Fruit fly (Drosophila melanogaster) whole organism, embryonic: ENCODE results near the gene Tcs6.

Source experiments
- Bdp1 ChIP-seq: fragments of 200-800 bp; sonication (Bioruptor generic); optimal IDR thresholded peaks from 3 replicates; lab custom pipeline; 2016; ENCODE audit warnings: missing biosample characterization, missing genetic modification characterization
- Blimp-1 ChIP-seq: fragments of 200-800 bp; sonication (Bioruptor generic); optimal IDR thresholded peaks from 3 replicates; lab custom pipeline; 2018; ENCODE audit warnings: missing biosample characterization, missing genetic modification characterization, mild to moderate bottlenecking, moderate library complexity, missing genetic modification reagents
- CG10462 ChIP-seq: fragments of 200-800 bp; sonication (Bioruptor generic); optimal IDR thresholded peaks from 2 replicates; lab custom pipeline; 2016; ENCODE audit warnings: missing biosample characterization, missing genetic modification characterization
- CG11398 ChIP-seq: fragments of 200-800 bp; sonication (Bioruptor generic); optimal IDR thresholded peaks from 2 replicates; lab custom pipeline; 2016; ENCODE audit warnings: missing biosample characterization, missing genetic modification characterization
- CG12104 ChIP-seq: fragments of 200-800 bp; sonication (Bioruptor generic); optimal IDR thresholded peaks from 3 replicates; lab custom pipeline; 2016; ENCODE audit warnings: missing biosample characterization, missing genetic modification characterization
- CG12391 ChIP-seq: fragments of 200-800 bp; sonication (Bioruptor generic); optimal IDR thresholded peaks from 3 replicates; lab custom pipeline; 2018; ENCODE audit warnings: missing biosample characterization, mild to moderate bottlenecking, missing genetic modification characterization, moderate library complexity
- CG12942 ChIP-seq: fragments of 200-800 bp; sonication (Bioruptor generic); optimal IDR thresholded peaks from 3 replicates; lab custom pipeline; 2016; ENCODE audit warnings: missing biosample characterization, missing genetic modification characterization
- CG13287 ChIP-seq: fragments of 200-800 bp; sonication (Bioruptor generic); IDR thresholded peaks from 2 replicates; pipeline ENCODE4 v1.3.6; 2022; ENCODE audit warnings: missing biosample characterization, missing genetic modification characterization; ENCODE audit not compliant: partially characterized antibody
- CG14965 ChIP-seq: fragments of 200-800 bp; sonication (Bioruptor generic); optimal IDR thresholded peaks from 2 replicates; lab custom pipeline; 2016; ENCODE audit warnings: missing biosample characterization, missing genetic modification characterization, borderline replicate concordance
- CG15011 ChIP-seq: fragments of 200-800 bp; sonication (Bioruptor generic); optimal IDR thresholded peaks from 3 replicates; lab custom pipeline; 2018; ENCODE audit warnings: missing biosample characterization, mild to moderate bottlenecking, missing genetic modification characterization
- CG15269 ChIP-seq: fragments of 200-800 bp; sonication (Bioruptor generic); optimal IDR thresholded peaks from 2 replicates; lab custom pipeline; 2018; ENCODE audit warnings: missing biosample characterization, mild to moderate bottlenecking, missing genetic modification characterization, moderate library complexity
- CG1529 ChIP-seq: fragments of 200-800 bp; sonication (Bioruptor generic); optimal IDR thresholded peaks from 3 replicates; lab custom pipeline; 2018; ENCODE audit warnings: missing biosample characterization, missing genetic modification characterization
- CG1647 ChIP-seq: fragments of 200-800 bp; sonication (Bioruptor generic); optimal IDR thresholded peaks from 3 replicates; lab custom pipeline; 2016; ENCODE audit warnings: missing biosample characterization, missing genetic modification characterization
- CG16813 ChIP-seq: fragments of 200-800 bp; sonication (Bioruptor generic); IDR thresholded peaks from 3 replicates; pipeline ENCODE4 v1.3.6; 2022; ENCODE audit warnings: missing biosample characterization, missing genetic modification characterization; ENCODE audit not compliant: partially characterized antibody
- CG18619 ChIP-seq: fragments of 200-800 bp; sonication (Bioruptor generic); optimal IDR thresholded peaks from 3 replicates; lab custom pipeline; 2017; ENCODE audit warnings: missing biosample characterization, mild to moderate bottlenecking, missing genetic modification characterization
- CG32772 ChIP-seq: fragments of 200-800 bp; sonication (Bioruptor generic); IDR thresholded peaks from 2 replicates; pipeline ENCODE4 v1.3.6; 2022; ENCODE audit warnings: missing biosample characterization, missing genetic modification characterization
- CG6272 ChIP-seq: fragments of 200-800 bp; sonication (Bioruptor generic); IDR thresholded peaks from 2 replicates; pipeline ENCODE4 v1.3.6; 2022; ENCODE audit warnings: missing biosample characterization, missing genetic modification characterization
- CG6654 ChIP-seq: fragments of 200-800 bp; sonication (Bioruptor generic); optimal IDR thresholded peaks from 2 replicates; lab custom pipeline; 2017; ENCODE audit warnings: missing biosample characterization, mild to moderate bottlenecking, missing genetic modification characterization
- CG7786 ChIP-seq: fragments of 200-800 bp; sonication (Bioruptor generic); optimal IDR thresholded peaks from 2 replicates; lab custom pipeline; 2016; ENCODE audit warnings: missing biosample characterization, missing genetic modification characterization
- CG7839 ChIP-seq: fragments of 200-800 bp; sonication (Bioruptor generic); optimal IDR thresholded peaks from 3 replicates; lab custom pipeline; 2018; ENCODE audit warnings: missing biosample characterization, mild to moderate bottlenecking, missing genetic modification characterization, moderate library complexity
- Dbx ChIP-seq: fragments of 200-800 bp; sonication (Bioruptor generic); IDR thresholded peaks from 3 replicates; pipeline ENCODE4 v1.3.6; 2022; ENCODE audit warnings: missing biosample characterization, missing genetic modification characterization
- Dip2 ChIP-seq: fragments of 200-800 bp; sonication (Bioruptor generic); IDR thresholded peaks from 2 replicates; pipeline ENCODE4 v1.3.6; 2022; ENCODE audit warnings: missing biosample characterization, missing genetic modification characterization
- Doc2 ChIP-seq: fragments of 200-800 bp; sonication (Bioruptor generic); IDR thresholded peaks from 2 replicates; pipeline ENCODE4 v1.3.6; 2022; ENCODE audit warnings: missing biosample characterization, missing genetic modification characterization
- Fer2 ChIP-seq: fragments of 200-800 bp; sonication (Bioruptor generic); optimal IDR thresholded peaks from 2 replicates; lab custom pipeline; 2018; ENCODE audit warnings: missing biosample characterization, mild to moderate bottlenecking, missing genetic modification characterization, moderate library complexity
- HHEX ChIP-seq: fragments of 200-800 bp; sonication (Bioruptor generic); optimal IDR thresholded peaks from 3 replicates; lab custom pipeline; 2017; ENCODE audit warnings: missing biosample characterization, mild to moderate bottlenecking, missing genetic modification characterization, missing genetic modification reagents
- HLH3B ChIP-seq: fragments of 200-800 bp; sonication (Bioruptor generic); IDR thresholded peaks from 2 replicates; pipeline ENCODE4 v1.3.6; 2022; ENCODE audit warnings: missing biosample characterization, missing genetic modification characterization
- NC2α ChIP-seq: fragments of 200-800 bp; sonication (Bioruptor generic); optimal IDR thresholded peaks from 2 replicates; lab custom pipeline; 2016; ENCODE audit warnings: missing biosample characterization, missing genetic modification characterization
- NK7.1 ChIP-seq: fragments of 200-800 bp; sonication (Bioruptor generic); optimal IDR thresholded peaks from 3 replicates; lab custom pipeline; 2016; ENCODE audit warnings: missing biosample characterization, missing genetic modification characterization
- Oli ChIP-seq: fragments of 200-800 bp; sonication (Bioruptor generic); optimal IDR thresholded peaks from 2 replicates; lab custom pipeline; 2018; ENCODE audit warnings: missing biosample characterization, mild to moderate bottlenecking, missing genetic modification characterization, moderate library complexity
- PHDP ChIP-seq: fragments of 200-800 bp; sonication (Bioruptor generic); optimal IDR thresholded peaks from 3 replicates; lab custom pipeline; 2018; ENCODE audit warnings: missing biosample characterization, mild to moderate bottlenecking, missing genetic modification characterization, moderate library complexity
- ab ChIP-seq: fragments of 200-800 bp; sonication (Bioruptor generic); optimal IDR thresholded peaks from 2 replicates; lab custom pipeline; 2016; ENCODE audit warnings: missing biosample characterization, missing genetic modification characterization
- az2 ChIP-seq: fragments of 200-800 bp; sonication (Bioruptor generic); optimal IDR thresholded peaks from 3 replicates; lab custom pipeline; 2016; ENCODE audit warnings: missing biosample characterization, missing genetic modification characterization
- bsh ChIP-seq, 2 experiments: fragments of 200-800 bp; sonication (Bioruptor generic); optimal IDR thresholded peaks; 2 replicates each; lab custom pipeline; 2017 to 2018; ENCODE audit warnings: mild to moderate bottlenecking in 2 of 2, missing biosample characterization in 2 of 2, missing genetic modification characterization in 2 of 2, moderate library complexity in 1 of 2
- chinmo ChIP-seq: fragments of 200-800 bp; sonication (Bioruptor generic); IDR thresholded peaks from 4 replicates; pipeline ENCODE4 v1.3.6; 2022; ENCODE audit warnings: missing biosample characterization, missing genetic modification characterization; ENCODE audit not compliant: partially characterized antibody
- crol ChIP-seq: fragments of 200-800 bp; sonication (Bioruptor generic); IDR thresholded peaks from 2 replicates; pipeline ENCODE4 v1.3.6; 2022; ENCODE audit warnings: missing biosample characterization, missing genetic modification characterization
- dati ChIP-seq: fragments of 200-800 bp; sonication (Bioruptor generic); IDR thresholded peaks from 2 replicates; pipeline ENCODE4 v1.3.6; 2022; ENCODE audit warnings: missing biosample characterization, missing genetic modification characterization
- dpn ChIP-seq, 2 experiments: fragments of 200-800 bp; sonication (Bioruptor generic); optimal IDR thresholded peaks; 3 replicates each; lab custom pipeline; 2016; ENCODE audit warnings: missing biosample characterization in 2 of 2, missing genetic modification characterization in 2 of 2
- gce ChIP-seq: fragments of 200-800 bp; sonication (Bioruptor generic); IDR thresholded peaks from 3 replicates; pipeline ENCODE4 v1.3.6; 2022; ENCODE audit warnings: missing biosample characterization, missing genetic modification characterization
- gem ChIP-seq: fragments of 200-800 bp; sonication (Bioruptor generic); optimal IDR thresholded peaks from 2 replicates; lab custom pipeline; 2019; ENCODE audit warnings: missing biosample characterization, mild to moderate bottlenecking, missing genetic modification characterization, moderate library complexity
- lab ChIP-seq: fragments of 200-800 bp; sonication (Bioruptor generic); optimal IDR thresholded peaks from 3 replicates; lab custom pipeline; 2017; ENCODE audit warnings: missing biosample characterization, missing genetic modification characterization, mild to moderate bottlenecking, moderate library complexity, missing genetic modification reagents
- pb ChIP-seq: fragments of 200-800 bp; sonication (Bioruptor generic); optimal IDR thresholded peaks from 3 replicates; lab custom pipeline; 2016; ENCODE audit warnings: missing biosample characterization, missing genetic modification characterization
- pfk ChIP-seq: fragments of 200-800 bp; sonication (Bioruptor generic); optimal IDR thresholded peaks from 2 replicates; lab custom pipeline; 2018; ENCODE audit warnings: missing biosample characterization, mild to moderate bottlenecking, missing genetic modification characterization, moderate library complexity
- ranshi ChIP-seq: fragments of 200-800 bp; sonication (Bioruptor generic); IDR thresholded peaks from 2 replicates; pipeline ENCODE4 v1.3.6; 2022; ENCODE audit warnings: missing biosample characterization, missing genetic modification characterization
- sens-2 ChIP-seq: fragments of 200-800 bp; sonication (Bioruptor generic); IDR thresholded peaks from 2 replicates; pipeline ENCODE4 v1.3.6; 2022; ENCODE audit warnings: missing biosample characterization, missing genetic modification characterization
- shn ChIP-seq: fragments of 200-800 bp; sonication (Bioruptor generic); optimal IDR thresholded peaks from 3 replicates; lab custom pipeline; 2016; ENCODE audit warnings: missing biosample characterization, missing genetic modification characterization
- sima ChIP-seq: fragments of 200-800 bp; sonication (Bioruptor generic); optimal IDR thresholded peaks from 2 replicates; lab custom pipeline; 2016; ENCODE audit warnings: missing biosample characterization, missing genetic modification characterization
- tgo ChIP-seq: fragments of 200-800 bp; sonication (Bioruptor generic); IDR thresholded peaks from 3 replicates; pipeline ENCODE4 v1.3.6; 2022; ENCODE audit warnings: missing biosample characterization, missing genetic modification characterization
- tna ChIP-seq: fragments of 200-800 bp; sonication (Bioruptor generic); IDR thresholded peaks from 2 replicates; pipeline ENCODE4 v1.3.6; 2022; ENCODE audit warnings: missing biosample characterization, missing genetic modification characterization; ENCODE audit not compliant: partially characterized antibody
- wor ChIP-seq: fragments of 200-800 bp; sonication (Bioruptor generic); IDR thresholded peaks from 2 replicates; pipeline ENCODE4 v1.3.6; 2022; ENCODE audit warnings: missing biosample characterization, missing genetic modification characterization
- zen ChIP-seq: fragments of 200-800 bp; sonication (Bioruptor generic); optimal IDR thresholded peaks from 3 replicates; lab custom pipeline; 2018; ENCODE audit warnings: missing biosample characterization, mild to moderate bottlenecking, missing genetic modification characterization, moderate library complexity

The Tcs6 gene

DNA sequence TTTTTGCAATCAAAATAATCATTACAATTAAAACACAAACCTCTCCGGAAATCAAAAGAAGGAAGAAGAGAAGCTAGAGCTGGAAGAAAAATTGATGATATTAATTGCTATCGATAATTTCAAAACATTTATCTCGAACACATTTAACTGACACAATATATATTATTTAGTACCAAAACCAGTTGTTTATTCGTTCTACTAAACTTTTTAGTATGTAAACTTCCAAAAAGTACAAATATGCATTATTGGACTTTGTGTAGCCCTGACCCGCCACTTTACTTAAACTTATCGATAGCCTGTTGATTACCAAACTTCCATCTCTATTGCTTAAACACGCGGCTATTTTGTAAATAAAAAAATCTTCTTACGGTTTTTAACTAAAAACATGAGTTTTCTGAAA is 1.2 kb upstream of the Tcs6 start, which contains the start of the genes RpL34a and Trmt61 (continued):
- TF ChIP-seq tgo (peak; percentile 64; the same call in 2 of the 3 replicates), zen (tag; lab: Kevin White, UChicago) (peak; percentile 85), Oli (tag; lab: Kevin White, UChicago) (peak; percentile 75), CG1647 (GFP tag; lab: Kevin White, UChicago) (peak; percentile 63), CG18619 (GFP tag; lab: Kevin White, UChicago) (peak; percentile 91), tna (GFP tag; lab: Robert Waterston, UW) (peak; percentile 36; the same call in 1 of the 2 replicates), wor (GFP tag; lab: Robert Waterston, UW) (peak; percentile 68), pfk (GFP tag; lab: Kevin White, UChicago) (peak; percentile 67), Fer2 (tag; lab: Kevin White, UChicago) (peak; percentile 90), CG1529 (GFP tag; lab: Kevin White, UChicago) (peak; percentile 81), sima (GFP tag; lab: Kevin White, UChicago) (peak; percentile 46), chinmo (GFP tag; lab: Robert Waterston, UW) (no peak), Blimp-1 (peak; percentile 73), Doc2 (GFP tag; lab: Robert Waterston, UW) (no peak), Bdp1 (GFP tag; lab: Kevin White, UChicago) (peak; percentile 40), crol (GFP tag; lab: Robert Waterston, UW) (no peak), CG7839 (tag; lab: Kevin White, UChicago) (peak; percentile 84), CG10462 (GFP tag; lab: Kevin White, UChicago) (peak; percentile 74), dati (GFP tag; lab: Robert Waterston, UW) (no peak), HHEX (peak; percentile 92), CG12391 (tag; lab: Kevin White, UChicago) (peak; percentile 94), HLH3B (GFP tag; lab: Robert Waterston, UW) (peak; percentile 80), CG14965 (GFP tag; lab: Kevin White, UChicago) (no peak), CG6272 (GFP tag; lab: Robert Waterston, UW) (peak; percentile 45), CG15011 (GFP tag; lab: Kevin White, UChicago) (peak; percentile 88), bsh (GFP tag; optimal IDR thresholded peaks at IDR 0.05; lab: Kevin White, UChicago) (peak in 1 of 2 experiments; percentile 77), ranshi (peak; percentile 60; the same call in 1 of the 2 replicates), pb (GFP tag; lab: Kevin White, UChicago) (peak; percentile 64), CG7786 (GFP tag; lab: Kevin White, UChicago) (peak; percentile 42), NK7.1 (GFP tag; lab: Kevin White, UChicago) (peak; percentile 77), NC2α (peak; percentile 59), sens-2 (GFP tag; lab: Robert Waterston, UW) (0 out of 2 replicates have a peak, but pooled peaks have one; percentile 25), shn (peak; percentile 73), Dip2 (no peak), gce (GFP tag; lab: Robert Waterston, UW) (peak; percentile 81; the same call in 2 of the 3 replicates), CG12104 (GFP tag; lab: Kevin White, UChicago) (peak; percentile 93), CG6654 (GFP tag; lab: Kevin White, UChicago) (peak; percentile 59), gem (tag; lab: Kevin White, UChicago) (peak; percentile 83), CG15269 (peak; percentile 85), CG11398 (GFP tag; lab: Kevin White, UChicago) (peak; percentile 76), CG12942 (peak; percentile 67), PHDP (peak; percentile 92), ab (GFP tag; lab: Kevin White, UChicago) (no peak), CG13287 (peak; percentile 95), Dbx (GFP tag; lab: Robert Waterston, UW) (peak; percentile 84), lab (GFP tag; lab: Kevin White, UChicago) (peak; percentile 95), CG16813 (GFP tag; lab: Robert Waterston, UW) (peak; percentile 87), dpn (GFP tag; optimal IDR thresholded peaks at IDR 0.05; lab: Kevin White, UChicago) (peak; percentile 68 to 85), az2 (GFP tag; lab: Kevin White, UChicago) (peak; percentile 74), CG32772 (GFP tag; lab: Robert Waterston, UW) (peak; percentile 64)
